Fruit fly (Drosophila melanogaster) whole organism, prepupa: ENCODE measurements around the gene Nmdar1.

Source experiments
- Blimp-1 ChIP-seq: fragments of 200-800 bp; sonication (Bioruptor generic); optimal IDR thresholded peaks from 3 replicates; lab custom pipeline; 2017; ENCODE audit warnings: missing biosample characterization, missing genetic modification characterization, mild to moderate bottlenecking, moderate library complexity, missing genetic modification reagents
- CG1621 ChIP-seq: fragments of 200-800 bp; sonication (Bioruptor generic); optimal IDR thresholded peaks from 3 replicates; lab custom pipeline; 2018; ENCODE audit warnings: missing biosample characterization, mild to moderate bottlenecking, missing genetic modification characterization
- CG3032 ChIP-seq: fragments of 200-800 bp; optimal IDR thresholded peaks from 2 replicates; lab custom pipeline; 2019; ENCODE audit warnings: missing biosample characterization, mild to moderate bottlenecking, missing genetic modification characterization, moderate library complexity
- CG8632 ChIP-seq: fragments of 200-800 bp; sonication (Bioruptor generic); optimal IDR thresholded peaks from 3 replicates; lab custom pipeline; 2016; ENCODE audit warnings: missing biosample characterization, missing genetic modification characterization
- Eip78C ChIP-seq: fragments of 200-800 bp; sonication (Bioruptor generic); peaks from one replicate; lab custom pipeline; 2016; ENCODE audit warnings: missing biosample characterization, missing genetic modification characterization
- Lpt ChIP-seq: fragments of 200-800 bp; sonication (Bioruptor generic); optimal IDR thresholded peaks from 3 replicates; lab custom pipeline; 2016; ENCODE audit warnings: missing biosample characterization, missing genetic modification characterization
- Met ChIP-seq: fragments of 200-800 bp; sonication (Bioruptor generic); optimal IDR thresholded peaks from 3 replicates; lab custom pipeline; 2016; ENCODE audit warnings: missing biosample characterization, missing genetic modification characterization
- Sox102F ChIP-seq: fragments of 200-800 bp; sonication (Bioruptor generic); optimal IDR thresholded peaks from 2 replicates; lab custom pipeline; 2016; ENCODE audit warnings: missing biosample characterization, mild to moderate bottlenecking, missing genetic modification characterization
- acj6 ChIP-seq: fragments of 200-800 bp; sonication (Bioruptor generic); optimal IDR thresholded peaks from 3 replicates; lab custom pipeline; 2016; ENCODE audit warnings: missing biosample characterization, missing genetic modification characterization
- eg ChIP-seq: fragments of 200-800 bp; sonication (Bioruptor generic); IDR thresholded peaks from 3 replicates; pipeline ENCODE4 v1.3.6; 2022; ENCODE audit warnings: missing biosample characterization, missing genetic modification characterization
- fd59A ChIP-seq: fragments of 200-800 bp; sonication (Bioruptor generic); optimal IDR thresholded peaks from 2 replicates; lab custom pipeline; 2017; ENCODE audit warnings: missing biosample characterization, mild to moderate bottlenecking, missing genetic modification characterization, missing genetic modification reagents

- TF ChIP-seq Sox102F (GFP tag; lab: Kevin White, UChicago) (no peak), Lpt (GFP tag; lab: Kevin White, UChicago) (no peak), fd59A (GFP tag; lab: Kevin White, UChicago) (no peak), CG8632 (GFP tag; lab: Kevin White, UChicago) (no peak), acj6 (no peak), CG1621 (no peak), Eip78C (peak; percentile 48), eg (GFP tag; lab: Robert Waterston, UW) (no peak), CG3032 (tag; lab: Kevin White, UChicago) (no peak), Met (no peak), Blimp-1 (GFP tag; lab: Kevin White, UChicago) (no peak)
Observed at dm6 chr3R:5516582-5517001, 6.5 kb downstream of the Nmdar1 start.
